Worm (Caenorhabditis elegans) whole organism, midembryonic: Measurements from ENCODE around the gene nhr-118.

Experiments used
- T22C8.4 ChIP-seq: fragments of 200-800 bp; sonication (Bioruptor generic); IDR thresholded peaks from 2 replicates; pipeline ENCODE4 v1.3.6; 2022; ENCODE audit warnings: missing genetic modification characterization, missing compliant biosample characterization
- cog-1 ChIP-seq: sonication (generic microtip); optimal IDR thresholded peaks from 2 replicates; lab custom pipeline; 2016; ENCODE audit warnings: missing genetic modification characterization, missing compliant biosample characterization
- flt-1 ChIP-seq: fragments of 200-800 bp; sonication (Bioruptor generic); IDR thresholded peaks from 2 replicates; pipeline ENCODE4 v1.3.6; 2022; ENCODE audit warnings: missing genetic modification characterization, missing compliant biosample characterization
- med-1 ChIP-seq: sonication (generic microtip); optimal IDR thresholded peaks from 2 replicates; lab custom pipeline; 2017; ENCODE audit warnings: missing genetic modification characterization, mild to moderate bottlenecking, missing compliant biosample characterization, antibody characterized with exemption, missing genetic modification reagents; ENCODE audit not compliant: insufficient read depth
- ref-1 ChIP-seq: fragments of 200-800 bp; sonication (Bioruptor generic); conservative IDR thresholded peaks from 2 replicates; pipeline ENCODE4 v1.3.6; 2022; ENCODE audit warnings: missing genetic modification reagents, missing genetic modification characterization, missing compliant biosample characterization
- ztf-23 ChIP-seq: fragments of 200-800 bp; sonication (Bioruptor generic); IDR thresholded peaks from 2 replicates; pipeline ENCODE4 v1.3.6; 2022; ENCODE audit warnings: missing genetic modification reagents, missing genetic modification characterization, missing compliant biosample characterization
- ztf-29 ChIP-seq: fragments of 200-800 bp; sonication (Bioruptor generic); IDR thresholded peaks from 2 replicates; pipeline ENCODE4 v1.3.6; 2022; ENCODE audit warnings: missing genetic modification reagents, missing genetic modification characterization, missing compliant biosample characterization

DNA sequence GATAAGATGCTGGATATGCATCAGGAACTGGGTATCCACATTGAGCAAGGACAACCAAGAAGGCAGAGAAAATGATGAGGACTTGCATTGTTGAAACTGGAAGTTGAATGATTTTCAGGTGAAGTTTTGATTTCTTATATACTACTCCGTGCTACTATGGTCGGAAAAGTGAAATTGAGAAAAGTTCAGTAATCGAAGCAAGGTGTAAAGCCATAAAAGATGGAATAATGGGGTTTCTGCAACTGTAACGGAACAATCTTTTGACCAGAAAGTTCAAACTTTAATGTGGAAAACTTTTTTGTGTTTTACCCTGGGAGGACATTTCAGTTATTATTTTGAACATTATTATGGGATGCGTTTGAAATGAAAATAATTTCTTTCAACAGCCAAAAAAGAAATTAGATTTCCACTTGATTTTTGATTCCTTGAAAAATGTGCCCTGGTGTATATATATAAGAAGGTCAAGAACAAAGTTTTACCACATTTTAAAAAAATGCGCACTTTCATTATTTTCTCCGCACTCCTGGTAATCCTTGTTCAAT, 16.3 kb downstream of the nhr-118 start, which contains the start of the genes Y47D7A.9 and Y47D7A.19:
- no peak for TF ChIP-seq ztf-29 (GFP tag; lab: Robert Waterston, UW)
- TF ChIP-seq med-1: no peak
- TF ChIP-seq flt-1: no peak
- TF ChIP-seq ref-1 (GFP tag; lab: Robert Waterston, UW): no peak
- no peak for TF ChIP-seq cog-1 (tag; lab: Kevin White, UChicago)
- TF ChIP-seq T22C8.4: no peak
- no peak for TF ChIP-seq ztf-23 (GFP tag; lab: Robert Waterston, UW)
